Worm (Caenorhabditis elegans): ENCODE measurements around the gene F28G4.4.

- no peak for TF ChIP-seq snpc-4 (tag; optimal IDR thresholded peaks at IDR 0.05)
- no peak for TF ChIP-seq isw-1 (GFP tag; IDR thresholded peaks at IDR 0.05)
- no peak for TF ChIP-seq fkh-8 (tag; optimal IDR thresholded peaks at IDR 0.05)
- TF ChIP-seq nhr-77 (tag; optimal IDR thresholded peaks at IDR 0.05): no peak
- no peak for TF ChIP-seq ztf-11 (tag; optimal IDR thresholded peaks at IDR 0.05)
- no peak for TF ChIP-seq unc-98 (GFP tag; IDR thresholded peaks at IDR 0.05)
- no peak for TF ChIP-seq nhr-11 (tag; optimal IDR thresholded peaks at IDR 0.05)
- no peak for TF ChIP-seq elt-2 (tag; optimal IDR thresholded peaks at IDR 0.05)
- TF ChIP-seq hlh-17 (GFP tag; optimal IDR thresholded peaks at IDR 0.05; ENCODE audit: borderline replicate concordance): no peak
- no peak for TF ChIP-seq fkh-10 (GFP tag; optimal IDR thresholded peaks at IDR 0.05)
- TF ChIP-seq pag-3 (tag; optimal IDR thresholded peaks at IDR 0.05; ENCODE audit: borderline replicate concordance, insufficient read depth): no peak
Observed at ce11 chrV:16299834-16300233, 14.1 kb upstream of the F28G4.4 start.

All from whole organism, L1 larva.